Worm (Caenorhabditis elegans): ENCODE data around the gene K11H12.7.

Gene K11H12.7

ce11 chrIV:623876-624275 lies 41.4 kb upstream of the K11H12.7 start:
- TF ChIP-seq lim-7 (GFP tag; IDR thresholded peaks at IDR 0.05) (peak; percentile 19; the same call in 1 of the 2 replicates), unc-62 (GFP tag; optimal IDR thresholded peaks at IDR 0.05 in 1 of 2) (peak in 1 of 2 experiments; percentile 67), unc-62 (tag; optimal IDR thresholded peaks at IDR 0.05) (no peak), Y5F2A.4 (GFP tag; optimal IDR thresholded peaks at IDR 0.05) (no peak)

- no peak for TF ChIP-seq madf-9 (GFP tag; conservative IDR thresholded peaks at IDR 0.05)
- no peak for TF ChIP-seq set-16 (GFP tag; IDR thresholded peaks at IDR 0.05)
- TF ChIP-seq hlh-11 (tag; optimal IDR thresholded peaks at IDR 0.05) = peak; percentile 44
- no peak for TF ChIP-seq mxl-3 (GFP tag; optimal IDR thresholded peaks at IDR 0.05)
- TF ChIP-seq hmg-1.1 (GFP tag; IDR thresholded peaks at IDR 0.05) = no peak
- TF ChIP-seq Y105C5A.15 (GFP tag; IDR thresholded peaks at IDR 0.05) = no peak
- TF ChIP-seq nhr-76 (tag; optimal IDR thresholded peaks at IDR 0.05) = peak; percentile 91
- TF ChIP-seq nhr-42 (GFP tag; IDR thresholded peaks at IDR 0.05) = no peak
- no peak for TF ChIP-seq pqm-1 (tag; optimal IDR thresholded peaks at IDR 0.05)
- TF ChIP-seq lin-1 (GFP tag; IDR thresholded peaks at IDR 0.05) = no peak
- TF ChIP-seq lin-15B (tag; optimal IDR thresholded peaks at IDR 0.05) = no peak
- no peak for TF ChIP-seq Y75B8A.6 (GFP tag; IDR thresholded peaks at IDR 0.05)
- no peak for TF ChIP-seq zag-1 (tag; optimal IDR thresholded peaks at IDR 0.05)
- TF ChIP-seq ama-1 (optimal IDR thresholded peaks at IDR 0.05) = no peak
- no peak for TF ChIP-seq pha-4 (GFP tag; IDR thresholded peaks at IDR 0.05)
- no peak for TF ChIP-seq pha-4 (tag; optimal IDR thresholded peaks at IDR 0.05)
- no peak for TF ChIP-seq mep-1 (tag; optimal IDR thresholded peaks at IDR 0.05)
- TF ChIP-seq tag-97 (GFP tag; IDR thresholded peaks at IDR 0.05) = no peak
- TF ChIP-seq unc-62 (GFP tag; optimal IDR thresholded peaks at IDR 0.05 in 1 of 2) = peak in 1 of 2 experiments; percentile 93
- no peak for TF ChIP-seq unc-62 (tag; optimal IDR thresholded peaks at IDR 0.05)
- peak; percentile 39 for TF ChIP-seq dve-1 (tag; optimal IDR thresholded peaks at IDR 0.05; ENCODE audit: insufficient read depth)
- TF ChIP-seq madf-5 (GFP tag; IDR thresholded peaks at IDR 0.05) = no peak
- TF ChIP-seq dmd-6 (GFP tag; IDR thresholded peaks at IDR 0.05) = peak; percentile 83
- TF ChIP-seq nhr-111 (GFP tag; optimal IDR thresholded peaks at IDR 0.05) = no peak
- no peak for TF ChIP-seq nhr-6 (tag; optimal IDR thresholded peaks at IDR 0.05)
- TF ChIP-seq zfp-3 (GFP tag; conservative IDR thresholded peaks at IDR 0.05) = no peak
- no peak for TF ChIP-seq nhr-10 (tag; optimal IDR thresholded peaks at IDR 0.05)
- TF ChIP-seq aha-1 (tag) = no peak
- no peak for TF ChIP-seq ceh-20 (GFP tag; IDR thresholded peaks at IDR 0.05)
- no peak for TF ChIP-seq F26F4.8 (GFP tag; conservative IDR thresholded peaks at IDR 0.05)
- no peak for TF ChIP-seq ZK337.2 (GFP tag; IDR thresholded peaks at IDR 0.05)
- TF ChIP-seq zfp-2 (tag; optimal IDR thresholded peaks at IDR 0.05) = no peak
- TF ChIP-seq nhr-25 (tag; optimal IDR thresholded peaks at IDR 0.05; ENCODE audit: borderline replicate concordance, insufficient read depth) = no peak
- no peak for TF ChIP-seq zip-11 (GFP tag; IDR thresholded peaks at IDR 0.05)
- TF ChIP-seq mxl-2 (GFP tag; conservative IDR thresholded peaks at IDR 0.05) = no peak
- TF ChIP-seq ceh-44 (GFP tag; IDR thresholded peaks at IDR 0.05) = no peak
- TF ChIP-seq lsy-2 (tag; optimal IDR thresholded peaks at IDR 0.05) = no peak
- TF ChIP-seq F10B5.3 (tag; optimal IDR thresholded peaks at IDR 0.05) = no peak
- TF ChIP-seq cey-2 (tag; optimal IDR thresholded peaks at IDR 0.05; ENCODE audit: borderline replicate concordance, insufficient read depth) = no peak
- TF ChIP-seq ceh-32 (tag; optimal IDR thresholded peaks at IDR 0.05; ENCODE audit: poor library complexity) = no peak
- no peak for TF ChIP-seq ztf-7 (tag; optimal IDR thresholded peaks at IDR 0.05)
- TF ChIP-seq nhr-28 (tag; optimal IDR thresholded peaks at IDR 0.05) = peak; percentile 43
- no peak for TF ChIP-seq dmd-8 (GFP tag; IDR thresholded peaks at IDR 0.05)
- TF ChIP-seq hif-1 (tag; optimal IDR thresholded peaks at IDR 0.05) = no peak
- no peak for TF ChIP-seq lin-29 (GFP tag; IDR thresholded peaks at IDR 0.05)
- 0 out of 2 replicates have a peak, but pooled peaks have one; percentile 22 for TF ChIP-seq tra-1 (GFP tag; IDR thresholded peaks at IDR 0.05)
- no peak for TF ChIP-seq spr-3 (GFP tag; optimal IDR thresholded peaks at IDR 0.05)
Observed at ce11 chrIV:625947-626548, 39.3 kb upstream of the K11H12.7 start.

Measured in whole organism, L4 larva.